Fruit fly (Drosophila melanogaster): ENCODE data around the gene bgm.
A peak's percentile ranks its signal among the peaks of the same experiment; 100 is the strongest.

bgm gene

dm6 chr2L:14024746-14025105 is 11.9 kb downstream of the bgm start (continued):
- TF ChIP-seq Hsf (GFP tag; optimal IDR thresholded peaks at IDR 0.05) (peak; percentile 44), phol (tag; optimal IDR thresholded peaks at IDR 0.05) (peak; percentile 76), tin (GFP tag; optimal IDR thresholded peaks at IDR 0.05) (peak; percentile 3), bsh (GFP tag; optimal IDR thresholded peaks at IDR 0.05) (peak in 1 of 2 experiments; percentile 47), unpg (GFP tag; optimal IDR thresholded peaks at IDR 0.05) (peak; percentile 52), btn (GFP tag; optimal IDR thresholded peaks at IDR 0.05) (no peak), sens (GFP tag) (peak; percentile 72), Awh (GFP tag; IDR thresholded peaks at IDR 0.05) (0 out of 2 replicates have a peak, but pooled peaks have one; percentile 5), cato (GFP tag; optimal IDR thresholded peaks at IDR 0.05; ENCODE audit: borderline replicate concordance) (peak; percentile 22), D19A (tag; optimal IDR thresholded peaks at IDR 0.05) (peak; percentile 99), CG4820 (GFP tag; optimal IDR thresholded peaks at IDR 0.05) (peak; percentile 3), CoRest (tag; optimal IDR thresholded peaks at IDR 0.05) (peak; percentile 69), sisA (GFP tag; IDR thresholded peaks at IDR 0.05) (peak; percentile 50), tgo (GFP tag; IDR thresholded peaks at IDR 0.05) (peak; percentile 27), ara (GFP tag; IDR thresholded peaks at IDR 0.05) (peak; percentile 26; the same call in 1 of the 2 replicates), CG16815 (GFP tag; optimal IDR thresholded peaks at IDR 0.05) (peak; percentile 6), al (GFP tag; IDR thresholded peaks at IDR 0.05) (0 out of 2 replicates have a peak, but pooled peaks have one; percentile 4), Sry-β (GFP tag; optimal IDR thresholded peaks at IDR 0.05) (no peak), ind (GFP tag; optimal IDR thresholded peaks at IDR 0.05) (peak; percentile 48), CG9437 (GFP tag; optimal IDR thresholded peaks at IDR 0.05) (peak; percentile 31), CG7839 (tag; optimal IDR thresholded peaks at IDR 0.05) (peak; percentile 73), fd96Cb (tag; optimal IDR thresholded peaks at IDR 0.05) (peak; percentile 58), pnt (GFP tag; optimal IDR thresholded peaks at IDR 0.05) (no peak), CG7786 (GFP tag; optimal IDR thresholded peaks at IDR 0.05) (peak; percentile 39), jing (GFP tag; optimal IDR thresholded peaks at IDR 0.05) (peak; percentile 34), vvl (GFP tag; IDR thresholded peaks at IDR 0.05) (peak; percentile 34; the same call in 1 of the 2 replicates), CG14710 (tag; optimal IDR thresholded peaks at IDR 0.05) (peak; percentile 1), CG1602 (GFP tag; optimal IDR thresholded peaks at IDR 0.05) (peak; percentile 31), NfI (GFP tag; optimal IDR thresholded peaks at IDR 0.05) (peak; percentile 30), CG9817 (tag; optimal IDR thresholded peaks at IDR 0.05) (peak; percentile 25), Nf-YC (tag; optimal IDR thresholded peaks at IDR 0.05) (no peak), kay (GFP tag; optimal IDR thresholded peaks at IDR 0.05) (peak; percentile 10), CG33213 (GFP tag; optimal IDR thresholded peaks at IDR 0.05) (no peak), CG13624 (GFP tag; optimal IDR thresholded peaks at IDR 0.05) (peak; percentile 22), Pdp1 (GFP tag; optimal IDR thresholded peaks at IDR 0.05) (peak in 1 of 2 experiments; percentile 92), CG8281 (tag; optimal IDR thresholded peaks at IDR 0.05) (no peak), CG13424 (tag; optimal IDR thresholded peaks at IDR 0.05) (peak; percentile 45), CG12391 (tag; optimal IDR thresholded peaks at IDR 0.05) (peak; percentile 54), CG7987 (GFP tag; optimal IDR thresholded peaks at IDR 0.05) (no peak), CG6813 (GFP tag; optimal IDR thresholded peaks at IDR 0.05) (no peak), Dip3 (GFP tag; optimal IDR thresholded peaks at IDR 0.05) (peak; percentile 43), Chrac-16 (GFP tag; optimal IDR thresholded peaks at IDR 0.05) (peak; percentile 34), D19B (GFP tag; optimal IDR thresholded peaks at IDR 0.05) (peak; percentile 37), CG17385 (GFP tag; optimal IDR thresholded peaks at IDR 0.05) (peak; percentile 51), bigmax (GFP tag; optimal IDR thresholded peaks at IDR 0.05) (no peak), Myb (GFP tag; optimal IDR thresholded peaks at IDR 0.05) (peak; percentile 4), Drgx (GFP tag; IDR thresholded peaks at IDR 0.05) (peak; percentile 44; the same call in 1 of the 2 replicates), Hr51 (GFP tag; optimal IDR thresholded peaks at IDR 0.05) (peak in 1 of 2 experiments; percentile 73), slbo (GFP tag; IDR thresholded peaks at IDR 0.05) (peak; percentile 45; the same call in 1 of the 2 replicates), jumu (GFP tag; optimal IDR thresholded peaks at IDR 0.05) (no peak)

All from whole organism, embryonic.